Worm (Caenorhabditis elegans) whole organism, L2 larva: ENCODE measurements around the gene clc-29.
"Not testable (repeated sequence)": the region's sequence is repeated elsewhere in the genome, so short reads cannot be mapped to it uniquely, and the experiment has no call there.

Experiments
- ama-1 ChIP-seq: fragments of 150-350 bp; optimal IDR thresholded peaks from 2 replicates; lab custom pipeline; 2018; ENCODE audit warnings: inconsistent platforms
- ceh-82 ChIP-seq: fragments of 150-350 bp; optimal IDR thresholded peaks from 2 replicates; lab custom pipeline; 2014; ENCODE audit warnings: missing biosample characterization, missing genetic modification characterization
- elt-1 ChIP-seq: fragments of 150-350 bp; optimal IDR thresholded peaks from 2 replicates; lab custom pipeline; 2014; ENCODE audit warnings: missing biosample characterization, missing genetic modification characterization
- lin-39 ChIP-seq: fragments of 150-350 bp; optimal IDR thresholded peaks from 2 replicates; lab custom pipeline; 2014; ENCODE audit warnings: missing biosample characterization, missing genetic modification reagents, missing genetic modification characterization
- mdl-1 ChIP-seq, 2 experiments: fragments of 150-350 bp in 1 of 2; sonication (generic microtip) in 1 of 2; optimal IDR thresholded peaks; 2 replicates each; lab custom pipeline; 2017; ENCODE audit warnings: missing biosample characterization in 2 of 2, missing genetic modification characterization in 2 of 2
- nhr-11 ChIP-seq: fragments of 150-350 bp; optimal IDR thresholded peaks from 2 replicates; lab custom pipeline; 2014; ENCODE audit warnings: missing biosample characterization, missing genetic modification characterization
- nhr-12 ChIP-seq: fragments of 150-350 bp; optimal IDR thresholded peaks from 2 replicates; lab custom pipeline; 2014; ENCODE audit warnings: missing biosample characterization, missing genetic modification characterization
- nhr-21 ChIP-seq: fragments of 150-350 bp; optimal IDR thresholded peaks from 2 replicates; lab custom pipeline; 2014; ENCODE audit warnings: missing biosample characterization, missing genetic modification characterization
- nhr-23 ChIP-seq: fragments of 150-350 bp; optimal IDR thresholded peaks from 2 replicates; lab custom pipeline; 2014; ENCODE audit warnings: missing biosample characterization, missing genetic modification reagents, missing genetic modification characterization
- nhr-77 ChIP-seq: fragments of 150-350 bp; optimal IDR thresholded peaks from 2 replicates; lab custom pipeline; 2014; ENCODE audit warnings: missing biosample characterization, missing genetic modification characterization
- peb-1 ChIP-seq: fragments of 150-350 bp; optimal IDR thresholded peaks from 2 replicates; lab custom pipeline; 2014; ENCODE audit warnings: missing biosample characterization, missing genetic modification characterization
- unc-62 ChIP-seq: fragments of 150-350 bp; optimal IDR thresholded peaks from 2 replicates; lab custom pipeline; 2014; ENCODE audit warnings: missing biosample characterization, missing genetic modification reagents, missing genetic modification characterization
- ztf-11 ChIP-seq: sonication (generic microtip); optimal IDR thresholded peaks from 2 replicates; lab custom pipeline; 2017; ENCODE audit warnings: missing biosample characterization, missing genetic modification characterization
- ztf-4 ChIP-seq: fragments of 150-350 bp; optimal IDR thresholded peaks from 2 replicates; lab custom pipeline; 2014; ENCODE audit warnings: missing biosample characterization, missing genetic modification characterization

DNA sequence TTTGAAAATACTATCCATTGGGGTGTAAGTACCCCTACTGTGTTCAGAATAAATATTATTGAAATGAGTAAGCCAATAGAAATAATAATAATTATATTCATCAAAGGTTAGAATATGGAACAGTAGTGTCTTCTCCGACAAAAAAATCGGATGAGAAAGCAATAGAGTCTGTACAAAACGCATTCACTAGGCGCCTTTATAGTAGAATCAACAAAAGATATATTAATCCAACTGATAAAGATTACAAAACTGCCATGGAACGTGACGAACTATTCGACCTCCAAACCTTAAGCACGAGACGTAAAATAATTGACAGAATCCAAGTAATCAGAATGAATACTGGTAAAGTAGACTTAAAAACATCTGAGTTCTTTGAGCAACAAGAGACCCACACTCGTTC is at the start of gene clc-29:
- not testable (repeated sequence) for TF ChIP-seq nhr-77 (tag; lab: Kevin White, UChicago); nhr-21 (tag; lab: Kevin White, UChicago); nhr-11 (tag; lab: Kevin White, UChicago); elt-1; unc-62 (GFP tag; lab: Kevin White, UChicago); ama-1 (lab: Kevin White, UChicago); nhr-12 (tag; lab: Kevin White, UChicago); peb-1 (tag; lab: Kevin White, UChicago); ceh-82 (tag; lab: Kevin White, UChicago); lin-39 (tag; lab: Kevin White, UChicago); nhr-23 (tag; lab: Kevin White, UChicago); ztf-11 (tag; lab: Kevin White, UChicago); mdl-1 (tag; optimal IDR thresholded peaks at IDR 0.05; lab: Kevin White, UChicago); ztf-4 (tag; lab: Kevin White, UChicago)
